Worm (Caenorhabditis elegans) whole organism, L1 larva: ENCODE measurements around the gene frpr-21.

Source experiments
- C34B4.2 ChIP-seq: sonication (generic microtip); optimal IDR thresholded peaks from 2 replicates; lab custom pipeline; 2017; ENCODE audit warnings: mild to moderate bottlenecking, missing genetic modification characterization, missing compliant biosample characterization
- F16B12.6 ChIP-seq: fragments of 150-350 bp; optimal IDR thresholded peaks from 2 replicates; lab custom pipeline; 2014; ENCODE audit warnings: missing biosample characterization, missing genetic modification characterization
- Y116A8C.19 ChIP-seq: sonication (generic microtip); optimal IDR thresholded peaks from 2 replicates; lab custom pipeline; 2016; ENCODE audit warnings: missing compliant biosample characterization, missing genetic modification characterization, borderline replicate concordance
- alr-1 ChIP-seq: fragments of 200-800 bp; sonication (Bioruptor generic); optimal IDR thresholded peaks from 2 replicates; lab custom pipeline; 2018; ENCODE audit warnings: borderline replicate concordance, mild to moderate bottlenecking, missing genetic modification characterization, missing compliant biosample characterization
- aly-2 ChIP-seq: fragments of 150-350 bp; optimal IDR thresholded peaks from 2 replicates; lab custom pipeline; 2014; ENCODE audit warnings: missing biosample characterization, missing genetic modification characterization
- ama-1 ChIP-seq: fragments of 150-350 bp; optimal IDR thresholded peaks from 2 replicates; lab custom pipeline; 2014
- blmp-1 ChIP-seq: fragments of 150-350 bp; optimal IDR thresholded peaks from 2 replicates; lab custom pipeline; 2014; ENCODE audit warnings: missing biosample characterization, missing genetic modification characterization
- ceh-8 ChIP-seq: fragments of 200-800 bp; sonication (Bioruptor generic); optimal IDR thresholded peaks from 2 replicates; lab custom pipeline; 2018; ENCODE audit warnings: mild to moderate bottlenecking, missing genetic modification characterization, moderate library complexity, missing compliant biosample characterization
- dsc-1 ChIP-seq: sonication (generic microtip); optimal IDR thresholded peaks from 2 replicates; lab custom pipeline; 2016; ENCODE audit warnings: mild to moderate bottlenecking, missing genetic modification characterization, missing compliant biosample characterization
- efl-1 ChIP-seq, 4 experiments: fragments of 150-350 bp; optimal IDR thresholded peaks in 3 of 4; peaks in 1 of 4; 1 replicate in 1 of 4; 2 replicates in 3 of 4; lab custom pipeline; 2014; ENCODE audit warnings: missing biosample characterization in 2 of 4, missing genetic modification characterization in 2 of 4, missing genetic modification reagents in 2 of 4
- egl-27 ChIP-seq, 2 experiments: fragments of 150-350 bp in 1 of 2; sonication (generic microtip); optimal IDR thresholded peaks; 3 replicates each; lab custom pipeline; 2017 to 2018; ENCODE audit warnings: missing biosample characterization in 2 of 2, missing genetic modification characterization in 2 of 2, missing genetic modification reagents in 2 of 2
- elt-2 ChIP-seq: sonication (generic microtip); optimal IDR thresholded peaks from 2 replicates; lab custom pipeline; 2016; ENCODE audit warnings: missing genetic modification characterization, mild to moderate bottlenecking, inconsistent platforms, missing compliant biosample characterization, missing genetic modification reagents
- ets-5 ChIP-seq: fragments of 200-800 bp; sonication (Bioruptor generic); IDR thresholded peaks from 2 replicates; pipeline ENCODE4 v1.3.6; 2022; ENCODE audit warnings: missing genetic modification characterization, missing compliant biosample characterization
- fkh-4 ChIP-seq: sonication (generic microtip); optimal IDR thresholded peaks from 2 replicates; lab custom pipeline; 2016; ENCODE audit warnings: missing compliant biosample characterization, missing genetic modification characterization, borderline replicate concordance
- fkh-8 ChIP-seq: sonication (generic microtip); optimal IDR thresholded peaks from 2 replicates; lab custom pipeline; 2016; ENCODE audit warnings: mild to moderate bottlenecking, missing genetic modification characterization, missing compliant biosample characterization
- hlh-17 ChIP-seq: fragments of 200-800 bp; sonication (Bioruptor generic); optimal IDR thresholded peaks from 2 replicates; lab custom pipeline; 2018; ENCODE audit warnings: missing genetic modification characterization, mild to moderate bottlenecking, missing compliant biosample characterization, moderate library complexity, borderline replicate concordance
- irx-1 ChIP-seq: sonication (generic microtip); optimal IDR thresholded peaks from 2 replicates; lab custom pipeline; 2016; ENCODE audit warnings: missing genetic modification characterization, missing compliant biosample characterization
- lin-14 ChIP-seq: fragments of 200-800 bp; sonication (Bioruptor generic); optimal IDR thresholded peaks from 2 replicates; lab custom pipeline; 2018; ENCODE audit warnings: mild to moderate bottlenecking, missing genetic modification characterization, moderate library complexity, missing compliant biosample characterization
- lin-15B ChIP-seq: fragments of 150-350 bp; sonication (generic microtip); optimal IDR thresholded peaks from 3 replicates; lab custom pipeline; 2014; ENCODE audit warnings: missing biosample characterization, missing genetic modification characterization
- lin-35 ChIP-seq, 2 experiments: fragments of 150-350 bp; optimal IDR thresholded peaks; 2 replicates each; lab custom pipeline; 2014; ENCODE audit warnings: missing biosample characterization in 2 of 2, missing genetic modification characterization in 2 of 2, missing genetic modification reagents in 2 of 2
- lin-39 ChIP-seq: fragments of 150-350 bp; optimal IDR thresholded peaks from 2 replicates; lab custom pipeline; 2014; ENCODE audit warnings: missing biosample characterization, missing genetic modification reagents, missing genetic modification characterization
- lsy-2 ChIP-seq, 2 experiments: fragments of 150-350 bp; optimal IDR thresholded peaks; 2 replicates each; lab custom pipeline; 2014; ENCODE audit warnings: missing biosample characterization in 2 of 2, missing genetic modification characterization in 2 of 2
- mab-9 ChIP-seq: fragments of 200-800 bp; sonication (Bioruptor generic); IDR thresholded peaks from 2 replicates; pipeline ENCODE4 v1.3.6; 2022; ENCODE audit warnings: missing genetic modification reagents, missing genetic modification characterization, missing compliant biosample characterization
- mdl-1 ChIP-seq, 2 experiments: fragments of 150-350 bp; optimal IDR thresholded peaks; 2 replicates each; lab custom pipeline; 2014 to 2017; ENCODE audit warnings: missing biosample characterization in 2 of 2, missing genetic modification characterization in 2 of 2, inconsistent platforms in 1 of 2
- mep-1 ChIP-seq: fragments of 150-350 bp; optimal IDR thresholded peaks from 2 replicates; lab custom pipeline; 2014; ENCODE audit warnings: missing biosample characterization, missing genetic modification characterization
- nhr-12 ChIP-seq: sonication (generic microtip); optimal IDR thresholded peaks from 2 replicates; lab custom pipeline; 2017; ENCODE audit warnings: missing biosample characterization, missing genetic modification characterization
- nhr-19 ChIP-seq: fragments of 200-800 bp; sonication (Bioruptor generic); conservative IDR thresholded peaks from 2 replicates; pipeline ENCODE4 v1.3.6; 2022; ENCODE audit warnings: missing genetic modification characterization, missing compliant biosample characterization
- nhr-47 ChIP-seq: sonication (generic microtip); optimal IDR thresholded peaks from 2 replicates; lab custom pipeline; 2016; ENCODE audit warnings: mild to moderate bottlenecking, missing genetic modification characterization, moderate library complexity, missing compliant biosample characterization
- nhr-85 ChIP-seq: sonication (generic microtip); peaks from one replicate; lab custom pipeline; 2016; ENCODE audit warnings: missing genetic modification characterization, inconsistent platforms, missing compliant biosample characterization
- pag-3 ChIP-seq: sonication (generic microtip); optimal IDR thresholded peaks from 2 replicates; lab custom pipeline; 2017; ENCODE audit warnings: missing genetic modification characterization, mild to moderate bottlenecking, missing compliant biosample characterization, antibody characterized with exemption, borderline replicate concordance; ENCODE audit not compliant: insufficient read depth
- rnt-1 ChIP-seq: sonication (generic microtip); optimal IDR thresholded peaks from 2 replicates; lab custom pipeline; 2016; ENCODE audit warnings: mild to moderate bottlenecking, missing genetic modification characterization, moderate library complexity, missing compliant biosample characterization
- skn-1 ChIP-seq: fragments of 150-350 bp; optimal IDR thresholded peaks from 2 replicates; lab custom pipeline; 2014; ENCODE audit warnings: missing biosample characterization, missing genetic modification characterization
- snu-23 ChIP-seq: sonication (generic microtip); optimal IDR thresholded peaks from 2 replicates; lab custom pipeline; 2016; ENCODE audit warnings: missing genetic modification characterization, missing compliant biosample characterization
- sox-4 ChIP-seq: sonication (generic microtip); optimal IDR thresholded peaks from 2 replicates; lab custom pipeline; 2016; ENCODE audit warnings: missing genetic modification characterization, missing compliant biosample characterization
- swsn-7 ChIP-seq: sonication (generic microtip); optimal IDR thresholded peaks from 2 replicates; lab custom pipeline; 2016; ENCODE audit warnings: missing genetic modification characterization, missing compliant biosample characterization
- tbx-2 ChIP-seq: sonication (generic microtip); optimal IDR thresholded peaks from 2 replicates; lab custom pipeline; 2016; ENCODE audit warnings: missing genetic modification characterization, missing compliant biosample characterization
- xbp-1 ChIP-seq: sonication (generic microtip); optimal IDR thresholded peaks from 2 replicates; lab custom pipeline; 2016; ENCODE audit warnings: missing genetic modification characterization, missing compliant biosample characterization
- zip-4 ChIP-seq: fragments of 200-800 bp; sonication (Bioruptor generic); optimal IDR thresholded peaks from 2 replicates; lab custom pipeline; 2018; ENCODE audit warnings: mild to moderate bottlenecking, missing genetic modification characterization, moderate library complexity, missing compliant biosample characterization
- ztf-11 ChIP-seq, 2 experiments: sonication (generic microtip); optimal IDR thresholded peaks; 2 replicates each; lab custom pipeline; 2016 to 2017; ENCODE audit warnings: missing genetic modification characterization in 2 of 2, missing biosample characterization in 1 of 2, missing compliant biosample characterization in 1 of 2

Gene frpr-21

ce11 chrII:10377901-10378300 lies 43.9 kb downstream of the frpr-21 start:
- TF ChIP-seq mab-9 (no peak), blmp-1 (tag; lab: Kevin White, UChicago) (peak; percentile 78), nhr-85 (tag; lab: Kevin White, UChicago) (no peak), efl-1 (optimal IDR thresholded peaks at IDR 0.05; lab: Kevin White, UChicago) (no peak), efl-1 (GFP tag; optimal IDR thresholded peaks at IDR 0.05 in 1 of 2; lab: Kevin White, UChicago) (peak in 1 of 2 experiments; percentile 71), rnt-1 (tag; lab: Kevin White, UChicago) (peak; percentile 33), pag-3 (tag; lab: Kevin White, UChicago) (peak; percentile 65), nhr-19 (GFP tag; lab: Robert Waterston, UW) (0 out of 2 replicates have a peak, but pooled peaks have one; percentile 5), lin-14 (GFP tag; lab: Kevin White, UChicago) (peak; percentile 40), ztf-11 (tag; optimal IDR thresholded peaks at IDR 0.05; lab: Kevin White, UChicago) (no peak), snu-23 (GFP tag; lab: Kevin White, UChicago) (peak; percentile 28)

- TF ChIP-seq alr-1 (tag; lab: Kevin White, UChicago): no peak
- TF ChIP-seq lin-15B: no peak
- TF ChIP-seq elt-2 (tag; lab: Kevin White, UChicago): no peak
- no peak for TF ChIP-seq pag-3 (tag; lab: Kevin White, UChicago)
- TF ChIP-seq nhr-12 (tag; lab: Kevin White, UChicago): no peak
- TF ChIP-seq dsc-1 (tag; lab: Kevin White, UChicago): no peak
Observed at ce11 chrII:10374776-10375175, 47.1 kb downstream of the frpr-21 start.

ce11 chrII:10373536-10374169 lies 48.2 kb downstream of the frpr-21 start:
- peak in 1 of 2 experiments; percentile 15 for TF ChIP-seq ztf-11 (tag; optimal IDR thresholded peaks at IDR 0.05; lab: Kevin White, UChicago)
- peak; percentile 38 for TF ChIP-seq ceh-8 (GFP tag; lab: Kevin White, UChicago)
- TF ChIP-seq egl-27 (tag; optimal IDR thresholded peaks at IDR 0.05; lab: Kevin White, UChicago): no peak
- TF ChIP-seq lsy-2 (tag; optimal IDR thresholded peaks at IDR 0.05; lab: Kevin White, UChicago): peak in 1 of 2 experiments; percentile 9
- TF ChIP-seq nhr-47 (tag; lab: Kevin White, UChicago): peak; percentile 13
- TF ChIP-seq swsn-7 (tag; lab: Kevin White, UChicago): peak; percentile 13
- peak; percentile 68 for TF ChIP-seq lin-14 (GFP tag; lab: Kevin White, UChicago)
- TF ChIP-seq tbx-2: no peak
- peak; percentile 38 for TF ChIP-seq blmp-1 (tag; lab: Kevin White, UChicago)
- TF ChIP-seq mep-1 (tag; lab: Kevin White, UChicago): peak; percentile 26
- no peak for TF ChIP-seq sox-4 (tag; lab: Kevin White, UChicago)
- TF ChIP-seq zip-4 (GFP tag; lab: Kevin White, UChicago): no peak
- TF ChIP-seq dsc-1 (tag; lab: Kevin White, UChicago): peak; percentile 9
- peak; percentile 10 for TF ChIP-seq snu-23 (GFP tag; lab: Kevin White, UChicago)

DNA sequence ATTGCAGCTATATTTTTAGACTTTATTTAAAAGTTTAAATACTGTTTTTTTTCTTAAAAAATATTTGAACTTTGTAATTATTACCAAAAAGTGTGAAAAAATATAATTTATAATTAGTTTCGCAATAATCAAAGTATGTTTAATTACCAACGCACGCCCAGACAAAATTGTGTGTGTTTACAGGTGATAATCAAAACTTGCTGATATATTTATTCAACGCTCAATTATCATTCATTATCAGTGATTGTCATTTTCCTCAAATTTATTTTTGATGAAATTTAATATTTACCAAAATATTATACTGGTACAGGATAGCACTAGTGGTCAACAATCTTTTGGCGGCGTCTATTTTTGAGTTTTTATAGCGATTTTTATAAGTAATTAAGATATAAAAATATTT lies 48.8 kb downstream of the frpr-21 start:
- TF ChIP-seq lin-39 (tag; lab: Kevin White, UChicago) (no peak), elt-2 (tag; lab: Kevin White, UChicago) (peak; percentile 8)

ce11 chrII:10370826-10371225 lies 51.0 kb downstream of the frpr-21 start:
- peak in 1 of 2 experiments; percentile 14 for TF ChIP-seq lin-35 (GFP tag; optimal IDR thresholded peaks at IDR 0.05; lab: Kevin White, UChicago)
- no peak for TF ChIP-seq fkh-8 (tag; lab: Kevin White, UChicago)
- no peak for TF ChIP-seq irx-1 (tag; lab: Kevin White, UChicago)
- no peak for TF ChIP-seq snu-23 (GFP tag; lab: Kevin White, UChicago)
- no peak for TF ChIP-seq nhr-12 (tag; lab: Kevin White, UChicago)
- peak; percentile 11 to 14 for TF ChIP-seq efl-1 (optimal IDR thresholded peaks at IDR 0.05; lab: Kevin White, UChicago)
- TF ChIP-seq efl-1 (GFP tag; optimal IDR thresholded peaks at IDR 0.05 in 1 of 2; lab: Kevin White, UChicago): peak in 1 of 2 experiments; percentile 88
- TF ChIP-seq ama-1: no peak
- TF ChIP-seq nhr-19 (GFP tag; lab: Robert Waterston, UW): no peak
- TF ChIP-seq mdl-1 (tag; optimal IDR thresholded peaks at IDR 0.05; lab: Kevin White, UChicago): no peak
- no peak for TF ChIP-seq nhr-85 (tag; lab: Kevin White, UChicago)
- no peak for TF ChIP-seq skn-1 (tag; lab: Kevin White, UChicago)
- TF ChIP-seq hlh-17 (GFP tag; lab: Kevin White, UChicago): no peak
- no peak for TF ChIP-seq lin-15B
- no peak for TF ChIP-seq ets-5
- no peak for TF ChIP-seq lsy-2 (tag; optimal IDR thresholded peaks at IDR 0.05; lab: Kevin White, UChicago)
- TF ChIP-seq fkh-4 (tag; lab: Kevin White, UChicago): no peak
- no peak for TF ChIP-seq C34B4.2 (tag; lab: Kevin White, UChicago)
- peak; percentile 11 for TF ChIP-seq dsc-1 (tag; lab: Kevin White, UChicago)
- TF ChIP-seq xbp-1 (tag; lab: Kevin White, UChicago): no peak
- TF ChIP-seq Y116A8C.19 (tag; lab: Kevin White, UChicago): no peak
- no peak for TF ChIP-seq F16B12.6
- peak; percentile 52 for TF ChIP-seq blmp-1 (tag; lab: Kevin White, UChicago)
- peak; percentile 70 for TF ChIP-seq lin-14 (GFP tag; lab: Kevin White, UChicago)
- TF ChIP-seq rnt-1 (tag; lab: Kevin White, UChicago): peak; percentile 34
- no peak for TF ChIP-seq aly-2 (tag; lab: Kevin White, UChicago)
